Fruit fly (Drosophila melanogaster): ENCODE results near the gene CG17440.

The CG17440 gene

DNA sequence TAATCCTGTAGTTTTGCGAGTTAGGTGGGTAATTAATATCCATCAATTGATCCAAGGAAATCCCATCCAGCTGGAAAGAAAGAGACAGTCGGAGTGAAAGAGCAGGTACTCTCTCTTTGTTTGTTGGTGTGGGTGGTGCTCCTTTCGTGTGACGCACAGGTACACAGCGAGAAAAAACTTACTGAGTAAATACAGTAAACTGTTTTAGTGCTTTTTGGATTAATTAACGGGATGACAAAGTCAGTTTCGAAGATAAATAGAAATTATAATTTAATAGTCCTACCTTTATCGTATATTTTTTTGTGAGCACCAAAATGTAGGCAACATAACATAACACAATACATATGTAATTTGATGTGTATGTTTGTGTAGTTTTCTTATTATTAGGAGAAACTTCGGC lies 21.7 kb downstream of the CG17440 start (continued):
- TF ChIP-seq lov (optimal IDR thresholded peaks at IDR 0.05), result no peak
- TF ChIP-seq lov (GFP tag; IDR thresholded peaks at IDR 0.05), result no peak
- no peak for TF ChIP-seq prd (optimal IDR thresholded peaks at IDR 0.05)
- TF ChIP-seq prd (GFP tag; IDR thresholded peaks at IDR 0.05), result peak; percentile 53; the same call in 2 of the 3 replicates
- TF ChIP-seq CG8281 (tag; optimal IDR thresholded peaks at IDR 0.05), result no peak
- 0 out of 2 replicates have a peak, but pooled peaks have one; percentile 28 for TF ChIP-seq ranshi (GFP tag; IDR thresholded peaks at IDR 0.05)
- peak; percentile 22 for TF ChIP-seq CG13775 (GFP tag; optimal IDR thresholded peaks at IDR 0.05)
- peak; percentile 40 for TF ChIP-seq phol (tag; optimal IDR thresholded peaks at IDR 0.05)
- peak; percentile 29 for TF ChIP-seq unpg (GFP tag; optimal IDR thresholded peaks at IDR 0.05)
- no peak for TF ChIP-seq hb (GFP tag; IDR thresholded peaks at IDR 0.05; ENCODE audit: partially characterized antibody)
- TF ChIP-seq p53 (GFP tag; optimal IDR thresholded peaks at IDR 0.05), result no peak
- peak; percentile 19 for TF ChIP-seq zen (tag; optimal IDR thresholded peaks at IDR 0.05)
- no peak for TF ChIP-seq CG16779 (GFP tag; IDR thresholded peaks at IDR 0.05)
- TF ChIP-seq CG17612 (GFP tag; IDR thresholded peaks at IDR 0.05), result no peak
- TF ChIP-seq chn (GFP tag; optimal IDR thresholded peaks at IDR 0.05), result peak; percentile 15
- TF ChIP-seq CG32772 (GFP tag; IDR thresholded peaks at IDR 0.05), result no peak
- TF ChIP-seq Hr78 (GFP tag; optimal IDR thresholded peaks at IDR 0.05), result no peak
- TF ChIP-seq CG7372 (GFP tag; IDR thresholded peaks at IDR 0.05), result no peak
- no peak for TF ChIP-seq CG6654 (GFP tag; optimal IDR thresholded peaks at IDR 0.05)
- no peak for TF ChIP-seq Awh (GFP tag; IDR thresholded peaks at IDR 0.05)
- TF ChIP-seq ro (GFP tag; IDR thresholded peaks at IDR 0.05), result no peak
- no peak for TF ChIP-seq CG14860 (GFP tag; IDR thresholded peaks at IDR 0.05; ENCODE audit: partially characterized antibody)
- TF ChIP-seq pzg (GFP tag; optimal IDR thresholded peaks at IDR 0.05), result no peak
- TF ChIP-seq vvl (GFP tag; IDR thresholded peaks at IDR 0.05), result peak; percentile 29; the same call in 1 of the 2 replicates
- TF ChIP-seq CG8765 (GFP tag; IDR thresholded peaks at IDR 0.05), result no peak; the same call in 1 of the 2 replicates
- peak; percentile 53 for TF ChIP-seq CG10979 (tag; optimal IDR thresholded peaks at IDR 0.05)
- TF ChIP-seq tll (GFP tag; optimal IDR thresholded peaks at IDR 0.05), result no peak
- no peak for TF ChIP-seq CG1832 (GFP tag; optimal IDR thresholded peaks at IDR 0.05)
- TF ChIP-seq HHEX (GFP tag; optimal IDR thresholded peaks at IDR 0.05), result no peak
- peak in 1 of 3 experiments; percentile 39 for TF ChIP-seq lola (GFP tag; optimal IDR thresholded peaks at IDR 0.05)
- no peak for TF ChIP-seq tgo (GFP tag; IDR thresholded peaks at IDR 0.05)
- peak; percentile 9 for TF ChIP-seq CG4424 (GFP tag; optimal IDR thresholded peaks at IDR 0.05)
- no peak for TF ChIP-seq trh (GFP tag; optimal IDR thresholded peaks at IDR 0.05)
- TF ChIP-seq maf-S (GFP tag; optimal IDR thresholded peaks at IDR 0.05), result no peak
- peak; percentile 54; the same call in 1 of the 2 replicates for TF ChIP-seq Xrp1 (GFP tag; IDR thresholded peaks at IDR 0.05)
- no peak for TF ChIP-seq Opbp (GFP tag; IDR thresholded peaks at IDR 0.05; ENCODE audit: partially characterized antibody)
- TF ChIP-seq Doc3 (GFP tag; IDR thresholded peaks at IDR 0.05; ENCODE audit: partially characterized antibody), result no peak
- peak; percentile 20 for TF ChIP-seq nmo (GFP tag; optimal IDR thresholded peaks at IDR 0.05)
- TF ChIP-seq CG31224 (GFP tag; IDR thresholded peaks at IDR 0.05), result no peak
- TF ChIP-seq Deaf1 (tag; optimal IDR thresholded peaks at IDR 0.05), result no peak
- no peak for TF ChIP-seq sens-2 (GFP tag; IDR thresholded peaks at IDR 0.05)
- no peak for TF ChIP-seq CG13123 (GFP tag; optimal IDR thresholded peaks at IDR 0.05)
- no peak for TF ChIP-seq Lpt (GFP tag; optimal IDR thresholded peaks at IDR 0.05)
- peak in 1 of 2 experiments; percentile 46 for TF ChIP-seq bsh (GFP tag; optimal IDR thresholded peaks at IDR 0.05)
- TF ChIP-seq CG11456 (GFP tag; IDR thresholded peaks at IDR 0.05), result no peak
- TF ChIP-seq ind (GFP tag; optimal IDR thresholded peaks at IDR 0.05), result no peak
- no peak for TF ChIP-seq CG3726 (GFP tag; IDR thresholded peaks at IDR 0.05)
- no peak for TF ChIP-seq toy (GFP tag; IDR thresholded peaks at IDR 0.05)
- no peak for TF ChIP-seq sim (GFP tag; IDR thresholded peaks at IDR 0.05)
- no peak for TF ChIP-seq CG5180 (GFP tag; optimal IDR thresholded peaks at IDR 0.05)
- TF ChIP-seq Spps (tag; optimal IDR thresholded peaks at IDR 0.05), result no peak
